Fruit fly (Drosophila melanogaster): ENCODE measurements around the gene Poc1.

Gene Poc1

dm6 chr3L:13410999-13411398 lies 21.2 kb upstream of the Poc1 start (continued):
- TF ChIP-seq CG11398 (GFP tag; optimal IDR thresholded peaks at IDR 0.05) (no peak), CoRest (tag; optimal IDR thresholded peaks at IDR 0.05) (peak; percentile 59), D19A (tag; optimal IDR thresholded peaks at IDR 0.05) (peak; percentile 14), unc-4 (GFP tag; IDR thresholded peaks at IDR 0.05; ENCODE audit: partially characterized antibody) (no peak), CG17186 (GFP tag; optimal IDR thresholded peaks at IDR 0.05) (no peak), Dip2 (GFP tag; IDR thresholded peaks at IDR 0.05) (peak; percentile 99), exex (tag; optimal IDR thresholded peaks at IDR 0.05) (no peak), ind (GFP tag; optimal IDR thresholded peaks at IDR 0.05) (peak; percentile 33), CG5245 (GFP tag; optimal IDR thresholded peaks at IDR 0.05) (peak; percentile 61), sd (tag; optimal IDR thresholded peaks at IDR 0.05) (no peak), CG4404 (GFP tag; IDR thresholded peaks at IDR 0.05) (no peak), Abd-B (GFP tag; optimal IDR thresholded peaks at IDR 0.05) (no peak), CG34422 (GFP tag; IDR thresholded peaks at IDR 0.05) (no peak; the same call in 2 of the 3 replicates), H15 (GFP tag; IDR thresholded peaks at IDR 0.05) (0 out of 3 replicates have a peak, but pooled peaks have one; percentile 9), CG1647 (GFP tag; optimal IDR thresholded peaks at IDR 0.05) (peak; percentile 20), so (GFP tag; IDR thresholded peaks at IDR 0.05) (no peak)

DNA sequence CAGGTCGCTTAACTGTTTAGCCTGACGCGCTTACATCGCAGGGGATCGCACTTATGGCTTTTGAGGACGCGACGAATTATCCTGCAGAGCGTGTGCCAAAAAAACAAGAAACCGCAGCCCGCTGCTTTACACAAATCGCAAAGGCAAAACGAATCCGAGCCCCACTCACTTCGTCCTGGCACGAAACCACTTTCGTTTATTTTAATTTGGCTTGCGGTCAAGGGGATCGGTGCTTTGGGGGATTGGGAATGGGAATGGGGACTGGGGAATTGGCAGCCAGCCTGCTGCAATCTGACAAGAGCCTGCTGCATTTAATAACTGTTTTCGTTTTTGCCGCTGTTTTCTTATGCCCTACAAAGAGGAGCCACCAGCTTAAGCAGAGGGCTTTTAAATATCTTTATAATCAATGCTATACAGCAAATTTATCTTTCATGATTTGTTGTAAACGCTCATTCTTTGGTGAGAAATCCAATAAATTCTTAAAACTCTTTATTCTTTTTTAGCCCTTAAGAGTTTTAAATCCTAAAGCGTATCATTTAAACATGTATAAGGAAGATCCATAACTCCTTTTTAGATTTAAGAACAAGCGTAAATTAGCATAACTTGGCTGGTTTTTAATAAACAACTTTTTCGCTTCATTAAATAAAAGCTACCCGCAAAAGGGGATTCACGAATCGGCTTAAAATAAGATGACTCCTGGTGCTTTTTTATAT lies 20.2 kb upstream of the Poc1 start:
- TF ChIP-seq CG6791 (GFP tag; IDR thresholded peaks at IDR 0.05; ENCODE audit: partially characterized antibody) = no peak
- TF ChIP-seq sens (GFP tag) = peak; percentile 11

DNA sequence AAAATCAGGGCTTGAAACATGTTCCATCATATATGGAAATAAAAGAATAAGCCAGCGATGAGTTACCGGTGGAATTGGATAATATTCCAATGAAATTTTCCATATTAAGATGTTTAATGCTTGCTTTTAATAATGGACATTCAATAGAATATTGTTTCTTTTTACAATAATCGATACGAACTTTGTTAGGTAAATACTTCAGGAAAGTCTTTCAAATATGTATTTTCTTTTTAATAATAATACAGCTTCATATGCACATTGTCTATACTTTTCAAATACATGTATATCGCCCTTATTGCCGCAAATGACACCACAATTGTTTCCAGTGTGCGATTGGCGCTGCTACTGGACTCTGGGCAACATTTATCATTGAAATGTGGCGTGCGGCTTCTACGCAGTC lies 17.1 kb upstream of the Poc1 start:
- TF ChIP-seq Dek (tag; optimal IDR thresholded peaks at IDR 0.05) (no peak), Med (GFP tag) (peak; percentile 41), fd3F (GFP tag; optimal IDR thresholded peaks at IDR 0.05) (no peak), CG4360 (GFP tag; IDR thresholded peaks at IDR 0.05) (no peak), Bgb (GFP tag; IDR thresholded peaks at IDR 0.05; ENCODE audit: partially characterized antibody) (no peak), phol (tag; optimal IDR thresholded peaks at IDR 0.05) (peak; percentile 18), Dip3 (GFP tag; optimal IDR thresholded peaks at IDR 0.05) (no peak), CG18619 (GFP tag; optimal IDR thresholded peaks at IDR 0.05) (no peak), CG2199 (GFP tag; IDR thresholded peaks at IDR 0.05) (no peak), CG2889 (GFP tag; IDR thresholded peaks at IDR 0.05) (no peak), bbx (GFP tag; IDR thresholded peaks at IDR 0.05; ENCODE audit: partially characterized antibody) (no peak), gem (tag; optimal IDR thresholded peaks at IDR 0.05) (peak; percentile 6), Mes4 (GFP tag; optimal IDR thresholded peaks at IDR 0.05) (no peak), tio (GFP tag; optimal IDR thresholded peaks at IDR 0.05) (peak; percentile 20), toy (GFP tag; IDR thresholded peaks at IDR 0.05) (no peak), bcd (GFP tag; optimal IDR thresholded peaks at IDR 0.05) (no peak), CG10979 (tag; optimal IDR thresholded peaks at IDR 0.05) (peak; percentile 6), CG9437 (GFP tag; optimal IDR thresholded peaks at IDR 0.05) (no peak), CG2712 (tag; optimal IDR thresholded peaks at IDR 0.05) (peak; percentile 2), usp (GFP tag; optimal IDR thresholded peaks at IDR 0.05) (no peak), CG9727 (GFP tag; optimal IDR thresholded peaks at IDR 0.05) (peak; percentile 37), lola (GFP tag; optimal IDR thresholded peaks at IDR 0.05) (peak in 1 of 3 experiments; percentile 48), TFAM (GFP tag; optimal IDR thresholded peaks at IDR 0.05) (no peak), CG33213 (GFP tag; optimal IDR thresholded peaks at IDR 0.05) (no peak), CG8765 (GFP tag; IDR thresholded peaks at IDR 0.05) (no peak), CG17361 (GFP tag; IDR thresholded peaks at IDR 0.05) (0 out of 3 replicates have a peak, but pooled peaks have one; percentile 37), CG14710 (tag; optimal IDR thresholded peaks at IDR 0.05) (peak; percentile 3), Ravus (GFP tag; IDR thresholded peaks at IDR 0.05) (no peak), CG12219 (GFP tag; optimal IDR thresholded peaks at IDR 0.05) (no peak), Nf-YA (GFP tag; IDR thresholded peaks at IDR 0.05) (no peak)

Data from whole organism, embryonic.